Worm (Caenorhabditis elegans) whole organism, young adult: ENCODE data around the gene D1053.4.

Source experiments
- B0336.3 ChIP-seq: fragments of 200-800 bp; sonication (Bioruptor generic); IDR thresholded peaks from 2 replicates; pipeline ENCODE4 v1.3.6; 2022; ENCODE audit warnings: missing genetic modification characterization, missing compliant biosample characterization
- F37B4.10 ChIP-seq: fragments of 200-800 bp; sonication (Bioruptor generic); IDR thresholded peaks from 2 replicates; pipeline ENCODE4 v1.3.6; 2022; ENCODE audit warnings: missing genetic modification characterization, missing compliant biosample characterization
- dpff-1 ChIP-seq: sonication (generic microtip); optimal IDR thresholded peaks from 2 replicates; lab custom pipeline; 2017; ENCODE audit warnings: mild to moderate bottlenecking, missing genetic modification characterization, missing compliant biosample characterization
- efl-1 ChIP-seq: fragments of 150-350 bp; optimal IDR thresholded peaks from 2 replicates; lab custom pipeline; 2014; ENCODE audit warnings: missing biosample characterization, missing genetic modification reagents, missing genetic modification characterization
- lag-1 ChIP-seq: fragments of 200-800 bp; sonication (Bioruptor generic); IDR thresholded peaks from 2 replicates; pipeline ENCODE4 v1.3.6; 2022; ENCODE audit warnings: missing genetic modification reagents, missing genetic modification characterization, missing compliant biosample characterization
- mxl-1 ChIP-seq: sonication (generic microtip); optimal IDR thresholded peaks from 2 replicates; lab custom pipeline; 2016; ENCODE audit warnings: missing genetic modification characterization, missing compliant biosample characterization
- sdz-38 ChIP-seq: sonication (generic microtip); optimal IDR thresholded peaks from 2 replicates; lab custom pipeline; 2016; ENCODE audit warnings: missing genotype, missing genetic modification characterization, missing compliant biosample characterization
- unc-130 ChIP-seq: sonication (generic microtip); optimal IDR thresholded peaks from 2 replicates; lab custom pipeline; 2016; ENCODE audit warnings: missing genetic modification reagents, missing genetic modification characterization, missing compliant biosample characterization

ce11 chrX:11702236-11702635 lies 21.4 kb downstream of the D1053.4 start, which contains the start of gene C44C10.3:
- TF ChIP-seq sdz-38 (tag; lab: Kevin White, UChicago) (no peak), mxl-1 (tag; lab: Kevin White, UChicago) (no peak), lag-1 (GFP tag; lab: Robert Waterston, UW) (no peak), dpff-1 (tag; lab: Kevin White, UChicago) (no peak), F37B4.10 (GFP tag; lab: Robert Waterston, UW) (no peak), efl-1 (GFP tag; lab: Kevin White, UChicago) (no peak), unc-130 (GFP tag; lab: Kevin White, UChicago) (no peak), B0336.3 (no peak)
